Worm (Caenorhabditis elegans) whole organism, mixed stage, embryonic: Measurements from ENCODE around the gene srbc-7.

Source experiments
- ceh-39 ChIP-seq: fragments of 150-350 bp; optimal IDR thresholded peaks from 2 replicates; lab custom pipeline; 2014; ENCODE audit warnings: missing biosample characterization, missing genetic modification characterization
- nhr-76 ChIP-seq: sonication (generic microtip); optimal IDR thresholded peaks from 2 replicates; lab custom pipeline; 2017; ENCODE audit warnings: missing biosample characterization, missing genetic modification characterization

ce11 chrV:7485000-7485399 is 2.4 kb downstream of the srbc-7 start, which contains the start of gene srbc-8:
- no peak for TF ChIP-seq nhr-76 (tag; lab: Kevin White, UChicago)
- no peak for TF ChIP-seq ceh-39 (tag; lab: Kevin White, UChicago)
